Fruit fly (Drosophila melanogaster): ENCODE measurements around the gene Ddr.

Gene Ddr

DNA sequence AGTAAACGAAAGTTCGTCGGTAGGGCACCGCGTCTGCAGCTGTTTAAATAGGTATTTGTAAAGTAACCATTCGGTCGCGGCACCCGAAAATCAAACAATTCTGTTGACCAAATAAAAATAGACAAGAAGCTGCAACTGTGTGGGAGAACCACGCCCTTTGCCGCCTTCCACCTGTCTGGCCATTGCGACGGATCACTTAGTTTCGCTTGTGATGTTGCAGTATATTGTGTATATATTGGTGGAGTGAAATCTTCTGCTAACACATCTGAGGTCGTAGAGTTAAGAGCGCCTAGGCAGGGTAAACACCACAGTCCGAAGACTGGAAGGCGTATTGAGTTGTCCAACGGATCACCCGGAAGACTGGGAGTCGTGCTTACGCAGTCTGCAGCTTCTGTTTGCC, 30.5 kb downstream of the Ddr start (continued):
- TF ChIP-seq tup (GFP tag; optimal IDR thresholded peaks at IDR 0.05) (no peak), YL-1 (GFP tag; optimal IDR thresholded peaks at IDR 0.05) (peak; percentile 22), Mad (GFP tag; optimal IDR thresholded peaks at IDR 0.05) (no peak), CG3281 (GFP tag; optimal IDR thresholded peaks at IDR 0.05) (peak; percentile 20), CG10431 (GFP tag; optimal IDR thresholded peaks at IDR 0.05) (peak; percentile 65), HLH3B (GFP tag; IDR thresholded peaks at IDR 0.05) (peak; percentile 34; the same call in 1 of the 2 replicates), pnt (GFP tag; optimal IDR thresholded peaks at IDR 0.05) (no peak), CG17186 (GFP tag; optimal IDR thresholded peaks at IDR 0.05) (peak; percentile 19), CG17568 (GFP tag; optimal IDR thresholded peaks at IDR 0.05) (peak; percentile 50), vvl (GFP tag; IDR thresholded peaks at IDR 0.05) (no peak), sim (GFP tag; IDR thresholded peaks at IDR 0.05) (no peak), pum (GFP tag; optimal IDR thresholded peaks at IDR 0.05) (no peak), CG15073 (GFP tag; optimal IDR thresholded peaks at IDR 0.05) (no peak), Meics (GFP tag; optimal IDR thresholded peaks at IDR 0.05) (peak; percentile 34), dmrt99B (tag; optimal IDR thresholded peaks at IDR 0.05) (peak; percentile 57), Med (GFP tag) (peak; percentile 85), CG1024 (GFP tag; IDR thresholded peaks at IDR 0.05) (no peak), Hr39 (optimal IDR thresholded peaks at IDR 0.05) (no peak), sens (GFP tag) (peak; percentile 86), gt (GFP tag; IDR thresholded peaks at IDR 0.05) (no peak), CG8281 (tag; optimal IDR thresholded peaks at IDR 0.05) (peak; percentile 33), Ets65A (GFP tag) (peak; percentile 39), ind (GFP tag; optimal IDR thresholded peaks at IDR 0.05) (no peak), sna (GFP tag; IDR thresholded peaks at IDR 0.05; ENCODE audit: partially characterized antibody) (no peak), Taf1 (GFP tag; IDR thresholded peaks at IDR 0.05) (no peak), CG4424 (GFP tag; optimal IDR thresholded peaks at IDR 0.05) (peak; percentile 3), bowl (GFP tag; IDR thresholded peaks at IDR 0.05) (no peak), CG10543 (GFP tag; optimal IDR thresholded peaks at IDR 0.05) (no peak), gsb-n (tag; optimal IDR thresholded peaks at IDR 0.05) (peak; percentile 61), CG4360 (GFP tag; IDR thresholded peaks at IDR 0.05) (no peak; the same call in 1 of the 2 replicates), Dip2 (GFP tag; IDR thresholded peaks at IDR 0.05) (no peak), CG4707 (GFP tag; optimal IDR thresholded peaks at IDR 0.05) (peak; percentile 13), prd (optimal IDR thresholded peaks at IDR 0.05) (no peak), prd (GFP tag; IDR thresholded peaks at IDR 0.05) (no peak), Hr78 (GFP tag; optimal IDR thresholded peaks at IDR 0.05) (peak in 1 of 2 experiments; percentile 69), Blimp-1 (GFP tag; optimal IDR thresholded peaks at IDR 0.05) (peak; percentile 68), CG15011 (GFP tag; optimal IDR thresholded peaks at IDR 0.05) (peak; percentile 45), z (GFP tag; IDR thresholded peaks at IDR 0.05) (no peak), Ptx1 (GFP tag; IDR thresholded peaks at IDR 0.05) (no peak), CG4404 (GFP tag; IDR thresholded peaks at IDR 0.05) (no peak), trem (tag; optimal IDR thresholded peaks at IDR 0.05) (peak; percentile 33), CG10267 (tag; optimal IDR thresholded peaks at IDR 0.05) (peak; percentile 5), sc (optimal IDR thresholded peaks at IDR 0.05) (no peak), sc (GFP tag; optimal IDR thresholded peaks at IDR 0.05) (peak; percentile 47), sug (tag; optimal IDR thresholded peaks at IDR 0.05) (no peak), CG9727 (GFP tag; optimal IDR thresholded peaks at IDR 0.05) (peak; percentile 26), CG1792 (GFP tag; optimal IDR thresholded peaks at IDR 0.05) (no peak), pan (optimal IDR thresholded peaks at IDR 0.05) (no peak), pan (GFP tag; optimal IDR thresholded peaks at IDR 0.05 in 1 of 2, IDR thresholded peaks at IDR 0.05 in 1 of 2) (no peak), CG6813 (GFP tag; optimal IDR thresholded peaks at IDR 0.05) (peak; percentile 66), CG18619 (GFP tag; optimal IDR thresholded peaks at IDR 0.05) (no peak), CG16813 (GFP tag; IDR thresholded peaks at IDR 0.05; ENCODE audit: partially characterized antibody) (no peak), hbn (GFP tag; IDR thresholded peaks at IDR 0.05; ENCODE audit: partially characterized antibody) (no peak)

Measured in whole organism, embryonic.